Fruit fly (Drosophila melanogaster): ENCODE measurements around the gene Alp5.

DNA sequence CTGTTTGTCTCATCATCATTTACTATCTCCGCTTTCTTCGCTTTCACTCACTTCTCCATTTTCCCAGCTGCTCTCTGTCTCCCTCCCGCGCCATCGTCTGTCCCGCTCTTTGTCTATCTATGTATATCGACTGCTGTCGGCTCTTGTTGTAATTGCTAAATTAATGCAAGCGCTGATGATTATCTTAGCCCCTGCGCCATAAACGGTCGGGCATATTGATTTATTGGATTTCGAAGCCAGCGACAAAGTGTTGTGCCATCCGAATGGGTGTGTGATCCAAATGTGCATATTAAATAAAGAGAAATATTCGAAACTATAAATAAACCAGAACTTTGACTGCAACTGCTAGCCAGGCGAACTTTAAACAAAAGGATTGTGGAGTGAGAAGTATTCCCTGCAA is 16.4 kb downstream of the Alp5 start:
- TF ChIP-seq Dif (GFP tag; optimal IDR thresholded peaks at IDR 0.05; ENCODE audit: partially characterized antibody): no peak
- no peak for TF ChIP-seq woc (GFP tag; optimal IDR thresholded peaks at IDR 0.05)
- no peak for TF ChIP-seq CG9705 (GFP tag; optimal IDR thresholded peaks at IDR 0.05)
- TF ChIP-seq N (GFP tag; optimal IDR thresholded peaks at IDR 0.05): no peak
- no peak for TF ChIP-seq usp (GFP tag; optimal IDR thresholded peaks at IDR 0.05)
- no peak for TF ChIP-seq Dfd (GFP tag; optimal IDR thresholded peaks at IDR 0.05)
- TF ChIP-seq ey (GFP tag; optimal IDR thresholded peaks at IDR 0.05): no peak
- no peak for TF ChIP-seq foxo (GFP tag; optimal IDR thresholded peaks at IDR 0.05)
